Fruit fly (Drosophila melanogaster) whole organism, adult: ENCODE data around the gene nSyb.
A peak's percentile ranks its signal among the peaks of the same experiment; 100 is the strongest.

Experiments
- CG11617 ChIP-seq: fragments of 200-800 bp; sonication (Bioruptor generic); optimal IDR thresholded peaks from 2 replicates; lab custom pipeline; 2017; ENCODE audit warnings: mild to moderate bottlenecking, missing biosample characterization, missing genetic modification reagents, missing genetic modification characterization
- CG12768 ChIP-seq: fragments of 200-800 bp; sonication (Bioruptor generic); optimal IDR thresholded peaks from 2 replicates; lab custom pipeline; 2017; ENCODE audit warnings: missing biosample characterization, missing genetic modification characterization, mild to moderate bottlenecking, moderate library complexity, missing genetic modification reagents
- CG14711 ChIP-seq: fragments of 200-800 bp; sonication (Bioruptor generic); optimal IDR thresholded peaks from 2 replicates; lab custom pipeline; 2018; ENCODE audit warnings: missing biosample characterization, mild to moderate bottlenecking, missing genetic modification characterization, moderate library complexity
- CG1620 ChIP-seq: fragments of 200-800 bp; sonication (Bioruptor generic); optimal IDR thresholded peaks from 2 replicates; lab custom pipeline; 2016; ENCODE audit warnings: missing biosample characterization, missing genetic modification characterization
- CG33017 ChIP-seq: fragments of 200-800 bp; sonication (Bioruptor generic); optimal IDR thresholded peaks from 2 replicates; lab custom pipeline; 2018; ENCODE audit warnings: missing biosample characterization, mild to moderate bottlenecking, missing genetic modification characterization, moderate library complexity
- CG5204 ChIP-seq: fragments of 200-800 bp; sonication (Bioruptor generic); optimal IDR thresholded peaks from 2 replicates; lab custom pipeline; 2016; ENCODE audit warnings: missing biosample characterization, missing genetic modification characterization
- CG7101 ChIP-seq: fragments of 200-800 bp; sonication (Bioruptor generic); optimal IDR thresholded peaks from 2 replicates; lab custom pipeline; 2018; ENCODE audit warnings: missing biosample characterization, mild to moderate bottlenecking, missing genetic modification characterization, moderate library complexity
- Clk ChIP-seq: fragments of 200-800 bp; sonication (Bioruptor generic); optimal IDR thresholded peaks from 2 replicates; lab custom pipeline; 2017; ENCODE audit warnings: missing biosample characterization, missing genetic modification characterization
- Hr96 ChIP-seq: fragments of 200-800 bp; sonication (Bioruptor generic); optimal IDR thresholded peaks from 2 replicates; lab custom pipeline; 2016; ENCODE audit warnings: missing biosample characterization, missing genetic modification characterization
- bab1 ChIP-seq: fragments of 200-800 bp; sonication (Bioruptor generic); optimal IDR thresholded peaks from 3 replicates; lab custom pipeline; 2019; ENCODE audit warnings: missing biosample characterization, mild to moderate bottlenecking, missing genetic modification characterization, moderate library complexity
- cic ChIP-seq: fragments of 200-800 bp; sonication (Bioruptor generic); optimal IDR thresholded peaks from 2 replicates; lab custom pipeline; 2017; ENCODE audit warnings: missing biosample characterization, mild to moderate bottlenecking, missing genetic modification characterization, moderate library complexity
- kay ChIP-seq: fragments of 200-800 bp; sonication (Bioruptor generic); peaks from one replicate; lab custom pipeline; 2016; ENCODE audit warnings: missing biosample characterization, missing genetic modification characterization, borderline replicate concordance
- pad ChIP-seq: fragments of 200-800 bp; sonication (Bioruptor generic); optimal IDR thresholded peaks from 3 replicates; lab custom pipeline; 2017; ENCODE audit warnings: missing biosample characterization, missing genetic modification characterization, mild to moderate bottlenecking, moderate library complexity, missing genetic modification reagents
- tj ChIP-seq: fragments of 200-800 bp; sonication (Bioruptor generic); optimal IDR thresholded peaks from 3 replicates; lab custom pipeline; 2017; ENCODE audit warnings: missing biosample characterization, mild to moderate bottlenecking, missing genetic modification characterization, moderate library complexity

dm6 chr3L:1591692-1592371 lies 45.7 kb downstream of the nSyb start:
- TF ChIP-seq Clk, result peak; percentile 86
- no peak for TF ChIP-seq kay (GFP tag; lab: Kevin White, UChicago)
- TF ChIP-seq pad, result peak; percentile 74
- TF ChIP-seq CG7101 (tag; lab: Kevin White, UChicago), result peak; percentile 92
- peak; percentile 82 for TF ChIP-seq CG14711 (tag; lab: Kevin White, UChicago)
- TF ChIP-seq tj, result peak; percentile 80
- peak; percentile 78 for TF ChIP-seq Hr96 (GFP tag; lab: Kevin White, UChicago)
- TF ChIP-seq CG11617, result peak; percentile 83
- TF ChIP-seq bab1 (GFP tag; lab: Kevin White, UChicago), result peak; percentile 3
- TF ChIP-seq CG5204 (GFP tag; lab: Kevin White, UChicago), result peak; percentile 79
- TF ChIP-seq CG12768 (GFP tag; lab: Kevin White, UChicago), result peak; percentile 95
- peak; percentile 85 for TF ChIP-seq CG33017 (tag; lab: Kevin White, UChicago)
- peak; percentile 96 for TF ChIP-seq cic (GFP tag; lab: Kevin White, UChicago)
- TF ChIP-seq CG1620 (GFP tag; lab: Kevin White, UChicago), result peak; percentile 92
